Worm (Caenorhabditis elegans) whole organism, early embryonic: ENCODE data around the gene lin-45.

Source experiments
- aly-1 ChIP-seq: sonication (generic microtip); optimal IDR thresholded peaks from 2 replicates; lab custom pipeline; 2016; ENCODE audit warnings: missing genetic modification characterization, missing compliant biosample characterization
- ama-1 ChIP-seq: fragments of 150-350 bp; optimal IDR thresholded peaks from 2 replicates; lab custom pipeline; 2014
- ceh-13 ChIP-seq: fragments of 200-800 bp; sonication (Bioruptor generic); optimal IDR thresholded peaks from 2 replicates; lab custom pipeline; 2018; ENCODE audit warnings: mild to moderate bottlenecking, missing genetic modification characterization, missing compliant biosample characterization
- ets-7 ChIP-seq: sonication (generic microtip); optimal IDR thresholded peaks from 2 replicates; lab custom pipeline; 2016; ENCODE audit warnings: missing genotype, missing genetic modification characterization, missing compliant biosample characterization
- hmg-4 ChIP-seq: fragments of 200-800 bp; sonication (Bioruptor generic); optimal IDR thresholded peaks from 2 replicates; lab custom pipeline; 2018; ENCODE audit warnings: mild to moderate bottlenecking, missing genetic modification characterization, missing compliant biosample characterization
- pes-1 ChIP-seq: fragments of 200-800 bp; sonication (Bioruptor generic); IDR thresholded peaks from 2 replicates; pipeline ENCODE4 v1.3.6; 2022; ENCODE audit warnings: missing genetic modification reagents, missing genetic modification characterization, missing compliant biosample characterization
- tbx-11 ChIP-seq: fragments of 200-800 bp; sonication (Bioruptor generic); IDR thresholded peaks from 2 replicates; pipeline ENCODE4 v1.3.6; 2022; ENCODE audit warnings: missing genetic modification characterization, missing compliant biosample characterization

ce11 chrIV:6793310-6793966, 45.1 kb upstream of the lin-45 start:
- TF ChIP-seq tbx-11 (GFP tag; lab: Robert Waterston, UW) (no peak), ceh-13 (GFP tag; lab: Kevin White, UChicago) (no peak), ets-7 (tag; lab: Kevin White, UChicago) (no peak), aly-1 (tag; lab: Kevin White, UChicago) (no peak), ama-1 (lab: Kevin White, UChicago) (no peak), hmg-4 (no peak), pes-1 (GFP tag; lab: Robert Waterston, UW) (no peak)
